Worm (Caenorhabditis elegans) whole organism, L2 larva: ENCODE measurements around the gene let-756.

Experiments
- F13H6.1 ChIP-seq: sonication (generic microtip); optimal IDR thresholded peaks from 2 replicates; lab custom pipeline; 2016; ENCODE audit warnings: missing genetic modification characterization, missing compliant biosample characterization
- R02D3.7 ChIP-seq: fragments of 150-350 bp; optimal IDR thresholded peaks from 2 replicates; lab custom pipeline; 2014; ENCODE audit warnings: missing biosample characterization, missing genetic modification characterization
- Y55F3AM.14 ChIP-seq: fragments of 200-800 bp; sonication (Bioruptor generic); optimal IDR thresholded peaks from 2 replicates; lab custom pipeline; 2018; ENCODE audit warnings: mild to moderate bottlenecking, missing genetic modification characterization, missing compliant biosample characterization
- ZK546.5 ChIP-seq: sonication (generic microtip); optimal IDR thresholded peaks from 2 replicates; lab custom pipeline; 2017; ENCODE audit warnings: missing biosample characterization, missing genetic modification characterization
- alr-1 ChIP-seq: fragments of 150-350 bp; optimal IDR thresholded peaks from 2 replicates; lab custom pipeline; 2014; ENCODE audit warnings: missing biosample characterization, missing genetic modification characterization
- aly-2 ChIP-seq: fragments of 150-350 bp; optimal IDR thresholded peaks from 2 replicates; lab custom pipeline; 2014; ENCODE audit warnings: missing biosample characterization, missing genetic modification characterization
- ama-1 ChIP-seq: fragments of 150-350 bp; optimal IDR thresholded peaks from 2 replicates; lab custom pipeline; 2018; ENCODE audit warnings: inconsistent platforms
- blmp-1 ChIP-seq: sonication (generic microtip); optimal IDR thresholded peaks from 2 replicates; lab custom pipeline; 2017; ENCODE audit warnings: missing genetic modification characterization, mild to moderate bottlenecking, missing compliant biosample characterization, antibody characterized with exemption, moderate library complexity; ENCODE audit not compliant: insufficient read depth
- ceh-16 ChIP-seq: fragments of 150-350 bp; optimal IDR thresholded peaks from 2 replicates; lab custom pipeline; 2014; ENCODE audit warnings: missing biosample characterization, missing genetic modification characterization
- crh-2 ChIP-seq: sonication (generic microtip); optimal IDR thresholded peaks from 2 replicates; lab custom pipeline; 2017; ENCODE audit warnings: missing biosample characterization, missing genetic modification characterization
- dmd-4 ChIP-seq: sonication (generic microtip); optimal IDR thresholded peaks from 2 replicates; lab custom pipeline; 2017; ENCODE audit warnings: missing biosample characterization, missing genetic modification characterization
- egl-27 ChIP-seq: sonication (generic microtip); optimal IDR thresholded peaks from 3 replicates; lab custom pipeline; 2017; ENCODE audit warnings: missing biosample characterization, missing genetic modification reagents, missing genetic modification characterization
- elt-3 ChIP-seq: sonication (generic microtip); optimal IDR thresholded peaks from 2 replicates; lab custom pipeline; 2017; ENCODE audit warnings: missing biosample characterization, missing genetic modification characterization
- fos-1 ChIP-seq: fragments of 150-350 bp; optimal IDR thresholded peaks from 2 replicates; lab custom pipeline; 2014; ENCODE audit warnings: missing biosample characterization, missing genetic modification characterization
- gmeb-1 ChIP-seq: fragments of 150-350 bp; optimal IDR thresholded peaks from 2 replicates; lab custom pipeline; 2014; ENCODE audit warnings: missing biosample characterization, missing genetic modification characterization
- lin-11 ChIP-seq: fragments of 150-350 bp; sonication (generic microtip); optimal IDR thresholded peaks from 2 replicates; lab custom pipeline; 2014; ENCODE audit warnings: missing biosample characterization, missing genetic modification characterization, inconsistent platforms, mixed read lengths
- lin-13 ChIP-seq: fragments of 150-350 bp; optimal IDR thresholded peaks from 2 replicates; lab custom pipeline; 2014; ENCODE audit warnings: missing biosample characterization, missing genetic modification reagents, missing genetic modification characterization
- lin-39 ChIP-seq: fragments of 150-350 bp; optimal IDR thresholded peaks from 2 replicates; lab custom pipeline; 2014; ENCODE audit warnings: missing biosample characterization, missing genetic modification reagents, missing genetic modification characterization
- lsy-2 ChIP-seq, 2 experiments: fragments of 150-350 bp in 1 of 2; sonication (generic microtip) in 1 of 2; optimal IDR thresholded peaks; 2 replicates each; lab custom pipeline; 2014 to 2017; ENCODE audit warnings: missing biosample characterization in 2 of 2, missing genetic modification characterization in 2 of 2
- mab-5 ChIP-seq: fragments of 150-350 bp; optimal IDR thresholded peaks from 2 replicates; lab custom pipeline; 2014; ENCODE audit warnings: missing biosample characterization, missing genetic modification characterization
- mbf-1 ChIP-seq: sonication (generic microtip); optimal IDR thresholded peaks from 2 replicates; lab custom pipeline; 2017; ENCODE audit warnings: missing biosample characterization, missing genetic modification characterization
- mdl-1 ChIP-seq, 2 experiments: fragments of 150-350 bp in 1 of 2; sonication (generic microtip) in 1 of 2; optimal IDR thresholded peaks; 2 replicates each; lab custom pipeline; 2017; ENCODE audit warnings: missing biosample characterization in 2 of 2, missing genetic modification characterization in 2 of 2
- nhr-10 ChIP-seq: sonication (generic microtip); optimal IDR thresholded peaks from 2 replicates; lab custom pipeline; 2017; ENCODE audit warnings: missing biosample characterization, missing genetic modification characterization
- nhr-11 ChIP-seq: fragments of 150-350 bp; optimal IDR thresholded peaks from 2 replicates; lab custom pipeline; 2014; ENCODE audit warnings: missing biosample characterization, missing genetic modification characterization
- nhr-12 ChIP-seq: fragments of 150-350 bp; optimal IDR thresholded peaks from 2 replicates; lab custom pipeline; 2014; ENCODE audit warnings: missing biosample characterization, missing genetic modification characterization
- nhr-129 ChIP-seq: fragments of 150-350 bp; optimal IDR thresholded peaks from 2 replicates; lab custom pipeline; 2014; ENCODE audit warnings: missing biosample characterization, missing genetic modification characterization
- nhr-237 ChIP-seq: fragments of 150-350 bp; optimal IDR thresholded peaks from 2 replicates; lab custom pipeline; 2014; ENCODE audit warnings: missing biosample characterization, missing genetic modification characterization
- nhr-25 ChIP-seq: fragments of 150-350 bp; sonication (generic microtip); optimal IDR thresholded peaks from 3 replicates; lab custom pipeline; 2014; ENCODE audit warnings: missing biosample characterization, missing genetic modification characterization
- nhr-77 ChIP-seq: fragments of 150-350 bp; optimal IDR thresholded peaks from 2 replicates; lab custom pipeline; 2014; ENCODE audit warnings: missing biosample characterization, missing genetic modification characterization
- peb-1 ChIP-seq: fragments of 150-350 bp; optimal IDR thresholded peaks from 2 replicates; lab custom pipeline; 2014; ENCODE audit warnings: missing biosample characterization, missing genetic modification characterization
- sma-3 ChIP-seq: sonication (generic microtip); optimal IDR thresholded peaks from 2 replicates; lab custom pipeline; 2016; ENCODE audit warnings: missing genetic modification reagents, missing genetic modification characterization, missing compliant biosample characterization
- sma-9 ChIP-seq, 2 experiments: fragments of 150-350 bp in 1 of 2; sonication (generic microtip) in 1 of 2; optimal IDR thresholded peaks; 2 replicates each; lab custom pipeline; 2014 to 2016; ENCODE audit warnings: missing genetic modification characterization in 2 of 2, mild to moderate bottlenecking in 1 of 2, missing biosample characterization in 1 of 2, missing compliant biosample characterization in 1 of 2, missing genetic modification reagents in 1 of 2, moderate library complexity in 1 of 2
- snpc-4 ChIP-seq: fragments of 150-350 bp; optimal IDR thresholded peaks from 2 replicates; lab custom pipeline; 2014; ENCODE audit warnings: missing biosample characterization, missing genetic modification characterization
- unc-39 ChIP-seq: fragments of 150-350 bp; optimal IDR thresholded peaks from 2 replicates; lab custom pipeline; 2014; ENCODE audit warnings: missing biosample characterization, missing genetic modification characterization
- unc-62 ChIP-seq: fragments of 150-350 bp; optimal IDR thresholded peaks from 2 replicates; lab custom pipeline; 2014; ENCODE audit warnings: missing biosample characterization, missing genetic modification reagents, missing genetic modification characterization
- zag-1 ChIP-seq: fragments of 150-350 bp; optimal IDR thresholded peaks from 2 replicates; lab custom pipeline; 2014; ENCODE audit warnings: missing biosample characterization, missing genetic modification characterization
- ztf-1 ChIP-seq: fragments of 200-800 bp; sonication (Bioruptor generic); conservative IDR thresholded peaks from 2 replicates; pipeline ENCODE4 v1.3.6; 2022; ENCODE audit warnings: missing genetic modification characterization, missing compliant biosample characterization
- ztf-11 ChIP-seq: sonication (generic microtip); optimal IDR thresholded peaks from 2 replicates; lab custom pipeline; 2017; ENCODE audit warnings: missing biosample characterization, missing genetic modification characterization

Gene let-756

ce11 chrIII:6421473-6421872 is 14.5 kb downstream of the let-756 start:
- peak; percentile 44 for TF ChIP-seq ama-1
- no peak for TF ChIP-seq gmeb-1 (tag; lab: Kevin White, UChicago)

DNA sequence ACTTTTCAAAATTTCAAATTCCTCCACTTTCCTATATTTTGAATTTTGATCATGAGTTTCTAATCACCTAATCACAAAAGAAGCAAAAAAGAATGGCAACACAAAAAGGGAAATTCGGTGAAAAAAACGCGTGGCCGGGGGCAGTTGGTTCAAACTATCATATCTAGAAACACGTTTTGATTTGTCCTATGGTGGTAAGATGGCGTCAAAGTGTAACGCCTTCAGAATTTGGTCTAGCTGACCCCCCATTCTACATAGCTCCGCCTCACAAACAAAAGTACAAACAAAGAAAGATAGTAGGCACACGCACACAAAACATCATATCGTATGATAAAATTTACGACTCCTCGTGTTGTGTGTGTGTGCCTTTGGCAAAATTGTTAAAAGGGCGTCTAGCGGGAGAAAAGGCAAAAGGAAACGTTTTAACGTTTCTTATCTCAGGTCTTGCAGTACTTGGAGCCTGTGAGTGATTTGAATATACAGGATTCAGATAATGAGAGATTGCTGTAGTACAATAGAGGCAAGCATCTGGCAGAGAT is 15.1 kb downstream of the let-756 start:
- TF ChIP-seq ZK546.5 (tag; lab: Kevin White, UChicago) (no peak), F13H6.1 (tag; lab: Kevin White, UChicago) (peak; percentile 14), sma-9 (GFP tag; optimal IDR thresholded peaks at IDR 0.05; lab: Kevin White, UChicago) (peak; percentile 75), sma-9 (tag; optimal IDR thresholded peaks at IDR 0.05; lab: Kevin White, UChicago) (no peak), ztf-1 (no peak), sma-3 (GFP tag; lab: Kevin White, UChicago) (peak; percentile 41), nhr-77 (tag; lab: Kevin White, UChicago) (no peak), nhr-25 (peak; percentile 66), nhr-129 (tag; lab: Kevin White, UChicago) (peak; percentile 40), ztf-11 (tag; lab: Kevin White, UChicago) (no peak), crh-2 (tag; lab: Kevin White, UChicago) (peak; percentile 72), fos-1 (tag; lab: Kevin White, UChicago) (peak; percentile 68), blmp-1 (tag; lab: Kevin White, UChicago) (peak; percentile 62), mdl-1 (tag; optimal IDR thresholded peaks at IDR 0.05; lab: Kevin White, UChicago) (peak in 1 of 2 experiments; percentile 53), gmeb-1 (tag; lab: Kevin White, UChicago) (peak; percentile 7), mbf-1 (no peak)

DNA sequence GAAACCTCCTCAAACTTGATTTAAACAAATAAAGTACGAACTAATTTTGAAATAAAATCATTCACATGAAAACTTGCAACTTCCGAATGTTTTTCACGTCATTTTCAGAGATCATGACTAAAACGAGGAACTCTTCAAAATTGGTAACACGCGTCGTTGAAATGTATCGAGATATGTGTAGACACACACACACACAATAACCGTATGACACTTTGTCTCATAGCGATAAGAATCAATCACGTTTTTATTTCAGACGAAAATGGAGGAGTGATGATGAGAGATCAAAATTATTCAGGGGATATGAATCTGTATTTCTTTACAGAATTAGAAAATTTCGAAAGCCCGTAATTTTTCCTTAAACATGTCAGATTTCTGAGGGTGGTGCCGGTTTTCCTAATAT is 15.8 kb downstream of the let-756 start:
- TF ChIP-seq lin-11 (no peak), ama-1 (no peak), ztf-11 (tag; lab: Kevin White, UChicago) (no peak), zag-1 (tag; lab: Kevin White, UChicago) (no peak), nhr-12 (no peak), elt-3 (no peak), mab-5 (tag; lab: Kevin White, UChicago) (no peak), nhr-25 (peak; percentile 62), sma-9 (GFP tag; optimal IDR thresholded peaks at IDR 0.05; lab: Kevin White, UChicago) (peak; percentile 68), sma-9 (tag; optimal IDR thresholded peaks at IDR 0.05; lab: Kevin White, UChicago) (no peak), crh-2 (tag; lab: Kevin White, UChicago) (peak; percentile 65), sma-3 (GFP tag; lab: Kevin White, UChicago) (no peak), unc-62 (GFP tag; lab: Kevin White, UChicago) (no peak), fos-1 (tag; lab: Kevin White, UChicago) (peak; percentile 51)

ce11 chrIII:6427205-6427604 is 20.3 kb downstream of the let-756 start, which contains the start of gene C05D11.8:
Gene C05D11.8 (minus strand): TSS chrIII:6427305.
- TF ChIP-seq blmp-1 (tag; lab: Kevin White, UChicago) (no peak), ztf-1 (no peak), lin-13 (GFP tag; lab: Kevin White, UChicago) (no peak), crh-2 (tag; lab: Kevin White, UChicago) (no peak), lsy-2 (tag; optimal IDR thresholded peaks at IDR 0.05; lab: Kevin White, UChicago) (no peak), sma-9 (GFP tag; optimal IDR thresholded peaks at IDR 0.05; lab: Kevin White, UChicago) (no peak), sma-9 (tag; optimal IDR thresholded peaks at IDR 0.05; lab: Kevin White, UChicago) (no peak), lin-39 (tag; lab: Kevin White, UChicago) (no peak), nhr-237 (no peak), F13H6.1 (tag; lab: Kevin White, UChicago) (no peak), nhr-11 (tag; lab: Kevin White, UChicago) (no peak)

- TF ChIP-seq aly-2 (tag; lab: Kevin White, UChicago) (no peak), gmeb-1 (tag; lab: Kevin White, UChicago) (no peak), alr-1 (tag; lab: Kevin White, UChicago) (no peak), Y55F3AM.14 (GFP tag; lab: Kevin White, UChicago) (no peak), nhr-12 (no peak), sma-3 (GFP tag; lab: Kevin White, UChicago) (no peak), unc-39 (tag; lab: Kevin White, UChicago) (no peak), nhr-237 (no peak), egl-27 (tag; lab: Kevin White, UChicago) (no peak), ceh-16 (tag; lab: Kevin White, UChicago) (no peak), snpc-4 (no peak), dmd-4 (tag; lab: Kevin White, UChicago) (no peak), peb-1 (tag; lab: Kevin White, UChicago) (no peak), lin-39 (tag; lab: Kevin White, UChicago) (no peak), nhr-10 (no peak), ztf-1 (no peak), R02D3.7 (no peak), crh-2 (tag; lab: Kevin White, UChicago) (no peak), fos-1 (tag; lab: Kevin White, UChicago) (no peak), F13H6.1 (tag; lab: Kevin White, UChicago) (no peak)
Observed at ce11 chrIII:6430834-6431233, 23.9 kb downstream of the let-756 start, which contains the start of gene popl-1. Gene popl-1 (minus strand): TSS chrIII:6430934.
